Fruit fly (Drosophila melanogaster): Measurements from ENCODE around the gene ush.

Gene ush

DNA sequence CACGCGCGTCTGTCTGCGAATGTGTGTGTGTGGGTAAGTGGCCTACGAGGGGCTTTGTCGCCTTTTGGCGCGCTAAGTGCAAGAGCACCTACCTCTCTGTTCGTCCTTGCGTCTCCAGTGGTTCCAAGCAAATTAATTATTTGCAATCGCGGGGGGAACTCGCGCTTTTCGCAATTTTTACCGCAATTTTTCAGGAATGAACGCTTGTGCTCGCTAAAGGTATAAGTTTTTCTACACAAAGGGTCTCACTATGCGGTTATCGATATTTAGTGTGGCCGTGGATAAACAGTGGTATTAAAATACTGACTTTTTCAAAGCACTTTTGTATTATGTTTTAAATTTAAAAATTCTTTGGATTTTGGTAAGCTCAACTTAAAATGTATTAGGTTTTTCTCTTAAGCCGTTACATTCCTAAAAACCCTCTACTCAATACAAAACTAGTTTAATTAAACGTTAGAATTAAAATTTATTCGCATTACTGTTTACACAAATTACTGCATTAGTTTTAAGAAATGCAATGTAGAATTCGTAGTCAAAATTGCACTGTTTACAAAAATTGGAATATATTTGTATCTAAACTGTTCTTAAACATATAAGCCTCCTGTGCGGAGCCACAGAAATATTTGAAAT lies 66.4 kb downstream of the ush start, which contains the start of gene lwr (continued):
- TF ChIP-seq CG10321 (GFP tag; IDR thresholded peaks at IDR 0.05) (no peak), CG33213 (GFP tag; optimal IDR thresholded peaks at IDR 0.05) (peak; percentile 2), tio (GFP tag; optimal IDR thresholded peaks at IDR 0.05) (no peak), CG12155 (GFP tag; optimal IDR thresholded peaks at IDR 0.05) (no peak), Bgb (GFP tag; IDR thresholded peaks at IDR 0.05; ENCODE audit: partially characterized antibody) (peak; percentile 55; the same call in 1 of the 2 replicates), otp (GFP tag; IDR thresholded peaks at IDR 0.05) (no peak), Chrac-16 (GFP tag; optimal IDR thresholded peaks at IDR 0.05) (no peak), Drgx (GFP tag; IDR thresholded peaks at IDR 0.05) (no peak), ac (GFP tag; optimal IDR thresholded peaks at IDR 0.05) (no peak), CG1602 (GFP tag; optimal IDR thresholded peaks at IDR 0.05) (no peak), crol (GFP tag; IDR thresholded peaks at IDR 0.05) (no peak), Camta (GFP tag; optimal IDR thresholded peaks at IDR 0.05) (no peak), ab (GFP tag; optimal IDR thresholded peaks at IDR 0.05) (no peak), Asciz (GFP tag; optimal IDR thresholded peaks at IDR 0.05) (no peak), pho (GFP tag; optimal IDR thresholded peaks at IDR 0.05) (no peak), sisA (GFP tag; IDR thresholded peaks at IDR 0.05) (no peak), CG6765 (GFP tag; optimal IDR thresholded peaks at IDR 0.05) (no peak), CG12299 (tag; optimal IDR thresholded peaks at IDR 0.05) (no peak), H15 (GFP tag; IDR thresholded peaks at IDR 0.05) (no peak), CG1832 (GFP tag; optimal IDR thresholded peaks at IDR 0.05) (no peak), CG4328 (GFP tag; optimal IDR thresholded peaks at IDR 0.05) (no peak), GATAe (GFP tag; conservative IDR thresholded peaks at IDR 0.05) (no peak), CG4282 (GFP tag; optimal IDR thresholded peaks at IDR 0.05) (no peak), so (GFP tag; IDR thresholded peaks at IDR 0.05) (no peak), rib (GFP tag; IDR thresholded peaks at IDR 0.05) (no peak), Dek (tag; optimal IDR thresholded peaks at IDR 0.05) (no peak), CG1529 (GFP tag; optimal IDR thresholded peaks at IDR 0.05) (no peak), klu (GFP tag; IDR thresholded peaks at IDR 0.05) (no peak), chif (GFP tag; optimal IDR thresholded peaks at IDR 0.05) (no peak), seq (GFP tag; IDR thresholded peaks at IDR 0.05) (no peak), pb (GFP tag; optimal IDR thresholded peaks at IDR 0.05) (no peak), fru (optimal IDR thresholded peaks at IDR 0.05) (no peak), HmgD (GFP tag; optimal IDR thresholded peaks at IDR 0.05) (no peak), caup (GFP tag; optimal IDR thresholded peaks at IDR 0.05; ENCODE audit: severe bottlenecking) (no peak), ase (GFP tag; IDR thresholded peaks at IDR 0.05) (no peak), twi (tag; optimal IDR thresholded peaks at IDR 0.05) (no peak), Taf1 (GFP tag; IDR thresholded peaks at IDR 0.05) (no peak), CG1603 (tag; optimal IDR thresholded peaks at IDR 0.05) (peak; percentile 36), lab (GFP tag; optimal IDR thresholded peaks at IDR 0.05) (no peak), CG12236 (GFP tag; optimal IDR thresholded peaks at IDR 0.05) (no peak), CG12942 (GFP tag; optimal IDR thresholded peaks at IDR 0.05) (no peak), dpn (GFP tag; optimal IDR thresholded peaks at IDR 0.05) (no peak), CG11456 (GFP tag; IDR thresholded peaks at IDR 0.05) (no peak), unpg (GFP tag; optimal IDR thresholded peaks at IDR 0.05) (no peak), Bdp1 (GFP tag; optimal IDR thresholded peaks at IDR 0.05) (no peak), NC2α (GFP tag; optimal IDR thresholded peaks at IDR 0.05) (no peak), CG31441 (GFP tag; IDR thresholded peaks at IDR 0.05) (no peak), Hr78 (GFP tag; optimal IDR thresholded peaks at IDR 0.05) (no peak), ranshi (GFP tag; IDR thresholded peaks at IDR 0.05) (no peak), odd (GFP tag; optimal IDR thresholded peaks at IDR 0.05) (no peak), CG3847 (GFP tag; IDR thresholded peaks at IDR 0.05) (no peak), CG12391 (tag; optimal IDR thresholded peaks at IDR 0.05) (peak; percentile 16)

All from whole organism, embryonic.